Worm (Caenorhabditis elegans): ENCODE data around the gene oac-15.
A peak's percentile ranks its signal among the peaks of the same experiment; 100 is the strongest.

The oac-15 gene

ce11 chrV:16218972-16219757 lies 9.4 kb upstream of the oac-15 start, which contains the start of gene glc-1:
glc-1 (plus strand) TSS chrV:16219634.
- TF ChIP-seq mbf-1 (tag; optimal IDR thresholded peaks at IDR 0.05) (no peak), ZK546.5 (tag; optimal IDR thresholded peaks at IDR 0.05) (no peak), ceh-16 (tag; optimal IDR thresholded peaks at IDR 0.05) (no peak), sma-9 (GFP tag; optimal IDR thresholded peaks at IDR 0.05) (peak; percentile 36), sma-9 (tag; optimal IDR thresholded peaks at IDR 0.05) (no peak), Y55F3AM.14 (GFP tag; optimal IDR thresholded peaks at IDR 0.05) (no peak), peb-1 (tag; optimal IDR thresholded peaks at IDR 0.05) (no peak), ztf-4 (tag; optimal IDR thresholded peaks at IDR 0.05) (no peak)

ce11 chrV:16218522-16218921 lies 8.8 kb upstream of the oac-15 start, which contains the start of gene F11A5.15:
F11A5.15 (minus strand) TSS chrV:16218622.
- no peak for TF ChIP-seq R02D3.7 (tag; optimal IDR thresholded peaks at IDR 0.05)
- TF ChIP-seq mab-5 (tag; optimal IDR thresholded peaks at IDR 0.05) = no peak
- TF ChIP-seq sem-4 (tag; optimal IDR thresholded peaks at IDR 0.05) = no peak
- no peak for TF ChIP-seq peb-1 (tag; optimal IDR thresholded peaks at IDR 0.05)
- no peak for TF ChIP-seq nhr-21 (tag; optimal IDR thresholded peaks at IDR 0.05)
- no peak for TF ChIP-seq aly-2 (tag; optimal IDR thresholded peaks at IDR 0.05)
- no peak for TF ChIP-seq F13H6.1 (tag; optimal IDR thresholded peaks at IDR 0.05)
- TF ChIP-seq skn-1 (tag; optimal IDR thresholded peaks at IDR 0.05) = no peak
- no peak for TF ChIP-seq nhr-6 (tag; optimal IDR thresholded peaks at IDR 0.05)
- TF ChIP-seq ama-1 (optimal IDR thresholded peaks at IDR 0.05) = no peak
- no peak for TF ChIP-seq nhr-11 (tag; optimal IDR thresholded peaks at IDR 0.05)

ce11 chrV:16214505-16214904 lies 4.8 kb upstream of the oac-15 start, which contains the start of gene F11A5.9:
F11A5.9 (plus strand) TSS chrV:16214890.
- TF ChIP-seq unc-62 (GFP tag; optimal IDR thresholded peaks at IDR 0.05) (no peak), mdl-1 (tag; optimal IDR thresholded peaks at IDR 0.05) (no peak), nhr-6 (tag; optimal IDR thresholded peaks at IDR 0.05) (no peak), ztf-4 (tag; optimal IDR thresholded peaks at IDR 0.05) (no peak), ceh-16 (tag; optimal IDR thresholded peaks at IDR 0.05) (no peak), C34F6.9 (tag; optimal IDR thresholded peaks at IDR 0.05) (no peak), nhr-25 (tag; optimal IDR thresholded peaks at IDR 0.05) (no peak), lsy-2 (tag; optimal IDR thresholded peaks at IDR 0.05) (no peak), ZK546.5 (tag; optimal IDR thresholded peaks at IDR 0.05) (no peak), sma-9 (GFP tag; optimal IDR thresholded peaks at IDR 0.05) (no peak), sma-9 (tag; optimal IDR thresholded peaks at IDR 0.05) (no peak), nhr-237 (tag; optimal IDR thresholded peaks at IDR 0.05) (no peak), ztf-11 (tag; optimal IDR thresholded peaks at IDR 0.05) (no peak), R02D3.7 (tag; optimal IDR thresholded peaks at IDR 0.05) (no peak), alr-1 (tag; optimal IDR thresholded peaks at IDR 0.05) (no peak), aly-2 (tag; optimal IDR thresholded peaks at IDR 0.05) (no peak), dmd-4 (tag; optimal IDR thresholded peaks at IDR 0.05) (no peak), nhr-23 (tag; optimal IDR thresholded peaks at IDR 0.05) (no peak), unc-55 (GFP tag; optimal IDR thresholded peaks at IDR 0.05) (no peak), peb-1 (tag; optimal IDR thresholded peaks at IDR 0.05) (no peak), nhr-10 (tag; optimal IDR thresholded peaks at IDR 0.05) (no peak)

- TF ChIP-seq nhr-11 (tag; optimal IDR thresholded peaks at IDR 0.05) = no peak
- TF ChIP-seq ama-1 (optimal IDR thresholded peaks at IDR 0.05) = no peak
- TF ChIP-seq mbf-1 (tag; optimal IDR thresholded peaks at IDR 0.05) = no peak
- peak; percentile 0 for TF ChIP-seq egl-27 (tag; optimal IDR thresholded peaks at IDR 0.05)
- no peak for TF ChIP-seq lin-39 (tag; optimal IDR thresholded peaks at IDR 0.05)
- peak; percentile 49 for TF ChIP-seq blmp-1 (tag; optimal IDR thresholded peaks at IDR 0.05; ENCODE audit: insufficient read depth)
- peak in 1 of 2 experiments; percentile 3 for TF ChIP-seq mdl-1 (tag; optimal IDR thresholded peaks at IDR 0.05)
- TF ChIP-seq elt-1 (tag; optimal IDR thresholded peaks at IDR 0.05) = no peak
- no peak for TF ChIP-seq unc-39 (tag; optimal IDR thresholded peaks at IDR 0.05)
- TF ChIP-seq unc-62 (GFP tag; optimal IDR thresholded peaks at IDR 0.05) = no peak
- TF ChIP-seq skn-1 (tag; optimal IDR thresholded peaks at IDR 0.05) = no peak
- no peak for TF ChIP-seq snpc-4 (tag; optimal IDR thresholded peaks at IDR 0.05)
- peak; percentile 81 for TF ChIP-seq nhr-21 (tag; optimal IDR thresholded peaks at IDR 0.05)
- TF ChIP-seq unc-55 (GFP tag; optimal IDR thresholded peaks at IDR 0.05) = no peak
- TF ChIP-seq ztf-11 (tag; optimal IDR thresholded peaks at IDR 0.05) = no peak
- TF ChIP-seq ZK546.5 (tag; optimal IDR thresholded peaks at IDR 0.05) = no peak
- TF ChIP-seq F13H6.1 (tag; optimal IDR thresholded peaks at IDR 0.05) = no peak
- TF ChIP-seq sem-4 (tag; optimal IDR thresholded peaks at IDR 0.05) = no peak
- peak; percentile 14 for TF ChIP-seq Y55F3AM.14 (GFP tag; optimal IDR thresholded peaks at IDR 0.05)
- TF ChIP-seq crh-2 (tag; optimal IDR thresholded peaks at IDR 0.05) = peak; percentile 5
- no peak for TF ChIP-seq ztf-4 (tag; optimal IDR thresholded peaks at IDR 0.05)
- TF ChIP-seq R02D3.7 (tag; optimal IDR thresholded peaks at IDR 0.05) = no peak
- no peak for TF ChIP-seq mab-5 (tag; optimal IDR thresholded peaks at IDR 0.05)
- no peak for TF ChIP-seq zag-1 (tag; optimal IDR thresholded peaks at IDR 0.05)
- no peak for TF ChIP-seq nhr-129 (tag; optimal IDR thresholded peaks at IDR 0.05)
- TF ChIP-seq gmeb-1 (tag; optimal IDR thresholded peaks at IDR 0.05) = peak; percentile 27
- no peak for TF ChIP-seq ztf-1 (GFP tag; conservative IDR thresholded peaks at IDR 0.05)
- no peak for TF ChIP-seq fos-1 (tag; optimal IDR thresholded peaks at IDR 0.05)
- TF ChIP-seq alr-1 (tag; optimal IDR thresholded peaks at IDR 0.05) = no peak
- TF ChIP-seq dmd-4 (tag; optimal IDR thresholded peaks at IDR 0.05) = no peak
- peak; percentile 91 for TF ChIP-seq sma-9 (GFP tag; optimal IDR thresholded peaks at IDR 0.05)
- no peak for TF ChIP-seq sma-9 (tag; optimal IDR thresholded peaks at IDR 0.05)
- TF ChIP-seq lin-13 (GFP tag; optimal IDR thresholded peaks at IDR 0.05) = no peak
- TF ChIP-seq nhr-25 (tag; optimal IDR thresholded peaks at IDR 0.05) = peak; percentile 45
- TF ChIP-seq ceh-16 (tag; optimal IDR thresholded peaks at IDR 0.05) = no peak
- TF ChIP-seq nhr-6 (tag; optimal IDR thresholded peaks at IDR 0.05) = no peak
Observed at ce11 chrV:16213323-16213722, 3.6 kb upstream of the oac-15 start.
